Fruit fly (Drosophila melanogaster) whole organism, embryonic: Measurements from ENCODE around the gene Eig71Ek.

Experiments
- C15 ChIP-seq: fragments of 200-800 bp; sonication (Bioruptor generic); IDR thresholded peaks from 3 replicates; pipeline ENCODE4 v1.3.6; 2022; ENCODE audit warnings: missing biosample characterization, missing genetic modification characterization
- CG10147 ChIP-seq: fragments of 200-800 bp; sonication (Bioruptor generic); optimal IDR thresholded peaks from 2 replicates; lab custom pipeline; 2019; ENCODE audit warnings: missing biosample characterization, mild to moderate bottlenecking, missing genetic modification characterization, moderate library complexity
- CG10267 ChIP-seq: fragments of 200-800 bp; sonication (Bioruptor generic); optimal IDR thresholded peaks from 2 replicates; lab custom pipeline; 2018; ENCODE audit warnings: missing biosample characterization, mild to moderate bottlenecking, missing genetic modification characterization, moderate library complexity
- CG11398 ChIP-seq: fragments of 200-800 bp; sonication (Bioruptor generic); optimal IDR thresholded peaks from 2 replicates; lab custom pipeline; 2016; ENCODE audit warnings: missing biosample characterization, missing genetic modification characterization
- CG11696 ChIP-seq: fragments of 200-800 bp; sonication (Bioruptor generic); IDR thresholded peaks from 2 replicates; pipeline ENCODE4 v1.3.6; 2022; ENCODE audit warnings: missing biosample characterization, missing genetic modification characterization
- CG11723 ChIP-seq: fragments of 200-800 bp; sonication (Bioruptor generic); optimal IDR thresholded peaks from 2 replicates; lab custom pipeline; 2017; ENCODE audit warnings: missing biosample characterization, mild to moderate bottlenecking, missing genetic modification characterization
- CG12236 ChIP-seq: fragments of 200-800 bp; sonication (Bioruptor generic); optimal IDR thresholded peaks from 2 replicates; lab custom pipeline; 2016; ENCODE audit warnings: missing biosample characterization, missing genetic modification characterization
- CG12391 ChIP-seq: fragments of 200-800 bp; sonication (Bioruptor generic); optimal IDR thresholded peaks from 3 replicates; lab custom pipeline; 2018; ENCODE audit warnings: missing biosample characterization, mild to moderate bottlenecking, missing genetic modification characterization, moderate library complexity
- CG14965 ChIP-seq: fragments of 200-800 bp; sonication (Bioruptor generic); optimal IDR thresholded peaks from 2 replicates; lab custom pipeline; 2016; ENCODE audit warnings: missing biosample characterization, missing genetic modification characterization, borderline replicate concordance
- CG17385 ChIP-seq: fragments of 200-800 bp; sonication (Bioruptor generic); optimal IDR thresholded peaks from 3 replicates; lab custom pipeline; 2018; ENCODE audit warnings: missing biosample characterization, mild to moderate bottlenecking, missing genetic modification characterization
- CG17568 ChIP-seq: fragments of 200-800 bp; sonication (Bioruptor generic); optimal IDR thresholded peaks from 2 replicates; lab custom pipeline; 2018; ENCODE audit warnings: missing biosample characterization, mild to moderate bottlenecking, missing genetic modification characterization, moderate library complexity
- CG1832 ChIP-seq: fragments of 200-800 bp; sonication (Bioruptor generic); optimal IDR thresholded peaks from 2 replicates; lab custom pipeline; 2017; ENCODE audit warnings: missing biosample characterization, mild to moderate bottlenecking, missing genetic modification characterization, inconsistent platforms
- CG18476 ChIP-seq: fragments of 200-800 bp; sonication (Bioruptor generic); optimal IDR thresholded peaks from 2 replicates; lab custom pipeline; 2016; ENCODE audit warnings: missing biosample characterization, mild to moderate bottlenecking, missing genetic modification characterization
- CG34224 ChIP-seq: fragments of 200-800 bp; sonication (Bioruptor generic); IDR thresholded peaks from 3 replicates; pipeline ENCODE4 v1.3.6; 2022; ENCODE audit warnings: missing biosample characterization, missing genetic modification characterization; ENCODE audit not compliant: partially characterized antibody
- CG5245 ChIP-seq: fragments of 200-800 bp; sonication (Bioruptor generic); optimal IDR thresholded peaks from 3 replicates; lab custom pipeline; 2016; ENCODE audit warnings: missing biosample characterization, missing genetic modification characterization
- CG6254 ChIP-seq: fragments of 200-800 bp; sonication (Bioruptor generic); optimal IDR thresholded peaks from 3 replicates; lab custom pipeline; 2017; ENCODE audit warnings: mild to moderate bottlenecking, missing biosample characterization, missing genetic modification reagents, missing genetic modification characterization
- CG7786 ChIP-seq: fragments of 200-800 bp; sonication (Bioruptor generic); optimal IDR thresholded peaks from 2 replicates; lab custom pipeline; 2016; ENCODE audit warnings: missing biosample characterization, missing genetic modification characterization
- Deaf1 ChIP-seq: fragments of 200-800 bp; optimal IDR thresholded peaks from 3 replicates; lab custom pipeline; 2019; ENCODE audit warnings: missing biosample characterization, mild to moderate bottlenecking, missing genetic modification characterization, moderate library complexity
- Dek ChIP-seq: fragments of 200-800 bp; sonication (Bioruptor generic); optimal IDR thresholded peaks from 3 replicates; lab custom pipeline; 2019; ENCODE audit warnings: missing biosample characterization, mild to moderate bottlenecking, missing genetic modification characterization, moderate library complexity
- E2f1 ChIP-seq: fragments of 200-800 bp; sonication (Bioruptor generic); IDR thresholded peaks from 2 replicates; pipeline ENCODE4 v1.3.6; 2022; ENCODE audit warnings: missing biosample characterization, missing genetic modification characterization
- Eip74EF ChIP-seq, 2 experiments: fragments of 200-800 bp in 1 of 2; fragments of >200 bp in 1 of 2; sonication (Bioruptor generic) in 1 of 2; optimal IDR thresholded peaks; 2 replicates each; lab custom pipeline; 2017 to 2019; ENCODE audit warnings: missing biosample characterization in 2 of 2, missing genetic modification characterization in 2 of 2, mild to moderate bottlenecking in 1 of 2, moderate library complexity in 1 of 2
- Ets65A ChIP-seq: fragments of 200-800 bp; sonication (Bioruptor generic); peaks from one replicate; lab custom pipeline; 2016; ENCODE audit warnings: missing biosample characterization, missing genetic modification characterization
- Fer2 ChIP-seq: fragments of 200-800 bp; sonication (Bioruptor generic); optimal IDR thresholded peaks from 2 replicates; lab custom pipeline; 2018; ENCODE audit warnings: missing biosample characterization, mild to moderate bottlenecking, missing genetic modification characterization, moderate library complexity
- GATAe ChIP-seq: fragments of 200-800 bp; sonication (Bioruptor generic); conservative IDR thresholded peaks from 2 replicates; pipeline ENCODE4 v1.3.6; 2022; ENCODE audit warnings: missing biosample characterization, missing genetic modification characterization
- HHEX ChIP-seq: fragments of 200-800 bp; sonication (Bioruptor generic); optimal IDR thresholded peaks from 3 replicates; lab custom pipeline; 2017; ENCODE audit warnings: missing biosample characterization, mild to moderate bottlenecking, missing genetic modification characterization, missing genetic modification reagents
- Hey ChIP-seq: fragments of 200-800 bp; sonication (Bioruptor generic); optimal IDR thresholded peaks from 3 replicates; lab custom pipeline; 2018; ENCODE audit warnings: missing biosample characterization, mild to moderate bottlenecking, missing genetic modification characterization
- Hsf ChIP-seq: fragments of 200-800 bp; sonication (Bioruptor generic); optimal IDR thresholded peaks from 3 replicates; lab custom pipeline; 2016; ENCODE audit warnings: missing biosample characterization, missing genetic modification characterization
- MESR4 ChIP-seq: fragments of 200-800 bp; sonication (Bioruptor generic); optimal IDR thresholded peaks from 2 replicates; lab custom pipeline; 2018; ENCODE audit warnings: missing biosample characterization, mild to moderate bottlenecking, missing genetic modification characterization, moderate library complexity
- Meics ChIP-seq: fragments of 200-800 bp; sonication (Bioruptor generic); optimal IDR thresholded peaks from 2 replicates; lab custom pipeline; 2017; ENCODE audit warnings: missing biosample characterization, mild to moderate bottlenecking, missing genetic modification characterization
- Myb ChIP-seq: fragments of 200-800 bp; sonication (Bioruptor generic); optimal IDR thresholded peaks from 2 replicates; lab custom pipeline; 2016; ENCODE audit warnings: missing biosample characterization, missing genetic modification characterization
- Oli ChIP-seq: fragments of 200-800 bp; sonication (Bioruptor generic); optimal IDR thresholded peaks from 2 replicates; lab custom pipeline; 2018; ENCODE audit warnings: missing biosample characterization, mild to moderate bottlenecking, missing genetic modification characterization, moderate library complexity
- PHDP ChIP-seq: fragments of 200-800 bp; sonication (Bioruptor generic); optimal IDR thresholded peaks from 3 replicates; lab custom pipeline; 2018; ENCODE audit warnings: missing biosample characterization, mild to moderate bottlenecking, missing genetic modification characterization, moderate library complexity
- Ravus ChIP-seq: fragments of 200-800 bp; sonication (Bioruptor generic); IDR thresholded peaks from 2 replicates; pipeline ENCODE4 v1.3.6; 2022; ENCODE audit warnings: missing biosample characterization, missing genetic modification characterization
- amos ChIP-seq: fragments of 200-800 bp; sonication (Bioruptor generic); IDR thresholded peaks from 2 replicates; pipeline ENCODE4 v1.3.6; 2022; ENCODE audit warnings: missing biosample characterization, missing genetic modification characterization; ENCODE audit not compliant: partially characterized antibody
- bcd ChIP-seq: fragments of 200-800 bp; sonication (Bioruptor generic); optimal IDR thresholded peaks from 2 replicates; lab custom pipeline; 2017; ENCODE audit warnings: missing biosample characterization, mild to moderate bottlenecking, missing genetic modification characterization
- cwo ChIP-seq: fragments of 200-800 bp; sonication (Bioruptor generic); optimal IDR thresholded peaks from 3 replicates; lab custom pipeline; 2017; ENCODE audit warnings: missing biosample characterization, missing genetic modification characterization, mild to moderate bottlenecking, moderate library complexity, missing genetic modification reagents
- dan ChIP-seq: fragments of 200-800 bp; sonication (Bioruptor generic); IDR thresholded peaks from 2 replicates; pipeline ENCODE4 v1.3.6; 2022; ENCODE audit warnings: missing biosample characterization, missing genetic modification characterization
- dimm ChIP-seq: fragments of 200-800 bp; sonication (Bioruptor generic); IDR thresholded peaks from 2 replicates; pipeline ENCODE4 v1.3.6; 2022; ENCODE audit warnings: missing biosample characterization, missing genetic modification characterization
- ham ChIP-seq: fragments of 200-800 bp; sonication (Bioruptor generic); IDR thresholded peaks from 2 replicates; pipeline ENCODE4 v1.3.6; 2022; ENCODE audit warnings: missing biosample characterization, missing genetic modification characterization
- inv ChIP-seq: fragments of 200-800 bp; sonication (Bioruptor generic); IDR thresholded peaks from 2 replicates; pipeline ENCODE4 v1.3.6; 2022; ENCODE audit warnings: missing biosample characterization, missing genetic modification characterization; ENCODE audit not compliant: partially characterized antibody
- lola ChIP-seq, 3 experiments: fragments of >200 bp in 2 of 3; fragments of 200-800 bp in 1 of 3; sonication (Bioruptor generic) in 1 of 3; optimal IDR thresholded peaks; 2 replicates each; lab custom pipeline; 2017 to 2019; ENCODE audit warnings: missing biosample characterization in 3 of 3, missing genetic modification characterization in 3 of 3, mild to moderate bottlenecking in 1 of 3, moderate library complexity in 1 of 3
- mirr ChIP-seq: fragments of 200-800 bp; sonication (Bioruptor generic); optimal IDR thresholded peaks from 3 replicates; lab custom pipeline; 2018; ENCODE audit warnings: missing biosample characterization, mild to moderate bottlenecking, missing genetic modification characterization
- slp2 ChIP-seq: fragments of 200-800 bp; sonication (Bioruptor generic); optimal IDR thresholded peaks from 2 replicates; lab custom pipeline; 2016; ENCODE audit warnings: missing biosample characterization, missing genetic modification characterization
- tin ChIP-seq: fragments of 200-800 bp; sonication (Bioruptor generic); optimal IDR thresholded peaks from 3 replicates; lab custom pipeline; 2016; ENCODE audit warnings: missing biosample characterization, missing genetic modification characterization
- tup ChIP-seq: fragments of 200-800 bp; sonication (Bioruptor generic); optimal IDR thresholded peaks from 2 replicates; lab custom pipeline; 2016; ENCODE audit warnings: missing biosample characterization, mild to moderate bottlenecking, missing genetic modification characterization, moderate library complexity
- vfl ChIP-seq: fragments of 200-800 bp; sonication (Bioruptor generic); optimal IDR thresholded peaks from 2 replicates; lab custom pipeline; 2016; ENCODE audit warnings: missing biosample characterization, missing genetic modification characterization
- wor ChIP-seq: fragments of 200-800 bp; sonication (Bioruptor generic); IDR thresholded peaks from 2 replicates; pipeline ENCODE4 v1.3.6; 2022; ENCODE audit warnings: missing biosample characterization, missing genetic modification characterization
- zfh2 ChIP-seq: fragments of 200-800 bp; sonication (Bioruptor generic); optimal IDR thresholded peaks from 2 replicates; lab custom pipeline; 2016; ENCODE audit warnings: missing biosample characterization, missing genetic modification characterization

Eig71Ek gene

dm6 chr3L:15625676-15626414 lies 35.2 kb upstream of the Eig71Ek start (continued):
- peak; percentile 85 for TF ChIP-seq CG10267 (tag; lab: Kevin White, UChicago)
- TF ChIP-seq Dek (tag; lab: Kevin White, UChicago): peak; percentile 92
- TF ChIP-seq Fer2 (tag; lab: Kevin White, UChicago): peak; percentile 72
- no peak for TF ChIP-seq CG14965
- no peak for TF ChIP-seq CG11398 (GFP tag; lab: Kevin White, UChicago)
- peak; percentile 87 for TF ChIP-seq CG6254 (GFP tag; lab: Kevin White, UChicago)
- peak; percentile 86 for TF ChIP-seq CG17385 (GFP tag; lab: Kevin White, UChicago)
- peak; percentile 16 for TF ChIP-seq Myb
- peak; percentile 50 for TF ChIP-seq CG17568
- TF ChIP-seq GATAe: peak; percentile 41; the same call in 1 of the 2 replicates
- TF ChIP-seq tin (GFP tag; lab: Kevin White, UChicago): peak; percentile 90
- TF ChIP-seq MESR4 (GFP tag; lab: Kevin White, UChicago): no peak
- peak; percentile 76; the same call in 2 of the 3 replicates for TF ChIP-seq C15 (GFP tag; lab: Robert Waterston, UW)
- TF ChIP-seq bcd: peak; percentile 93
- peak; percentile 48 for TF ChIP-seq Ravus
- TF ChIP-seq CG5245 (GFP tag; lab: Kevin White, UChicago): peak; percentile 73
- TF ChIP-seq CG10147 (GFP tag; lab: Kevin White, UChicago): peak; percentile 89
- peak; percentile 91 for TF ChIP-seq wor
- TF ChIP-seq Hsf (GFP tag; lab: Kevin White, UChicago): peak; percentile 69
- peak; percentile 76 for TF ChIP-seq CG18476 (GFP tag; lab: Kevin White, UChicago)
- TF ChIP-seq inv (GFP tag; lab: Robert Waterston, UW): no peak
- TF ChIP-seq CG12391 (tag; lab: Kevin White, UChicago): peak; percentile 93
- TF ChIP-seq vfl (GFP tag; lab: Kevin White, UChicago): peak; percentile 25
- TF ChIP-seq Meics (GFP tag; lab: Kevin White, UChicago): peak; percentile 90
- TF ChIP-seq Hey (tag; lab: Kevin White, UChicago): no peak
- TF ChIP-seq CG7786 (GFP tag; lab: Kevin White, UChicago): peak; percentile 34
- TF ChIP-seq PHDP: peak; percentile 95
- no peak for TF ChIP-seq dimm
- no peak for TF ChIP-seq dan (GFP tag; lab: Robert Waterston, UW)
- TF ChIP-seq slp2 (GFP tag; lab: Kevin White, UChicago): no peak
- peak; percentile 76 for TF ChIP-seq Deaf1
- TF ChIP-seq lola (GFP tag; optimal IDR thresholded peaks at IDR 0.05; lab: Kevin White, UChicago): peak in 1 of 3 experiments; percentile 90
- TF ChIP-seq cwo (GFP tag; lab: Kevin White, UChicago): peak; percentile 88
- peak; percentile 44; the same call in 1 of the 2 replicates for TF ChIP-seq CG11696 (GFP tag; lab: Robert Waterston, UW)
- peak; percentile 39 for TF ChIP-seq Ets65A (GFP tag; lab: Kevin White, UChicago)
- TF ChIP-seq CG1832: no peak
- TF ChIP-seq E2f1 (GFP tag; lab: Robert Waterston, UW): peak; percentile 83
- no peak for TF ChIP-seq CG12236 (GFP tag; lab: Kevin White, UChicago)
- peak; percentile 16 for TF ChIP-seq tup (GFP tag; lab: Kevin White, UChicago)
- peak; percentile 95 for TF ChIP-seq Oli (tag; lab: Kevin White, UChicago)
- TF ChIP-seq Eip74EF (GFP tag; optimal IDR thresholded peaks at IDR 0.05; lab: Kevin White, UChicago): peak in 1 of 2 experiments; percentile 95
- no peak for TF ChIP-seq amos (GFP tag; lab: Robert Waterston, UW)
- TF ChIP-seq mirr: peak; percentile 11
- TF ChIP-seq ham (GFP tag; lab: Robert Waterston, UW): no peak
- TF ChIP-seq CG34224 (GFP tag; lab: Robert Waterston, UW): no peak
- TF ChIP-seq HHEX (GFP tag; lab: Kevin White, UChicago): peak; percentile 86
- TF ChIP-seq CG11723 (GFP tag; lab: Kevin White, UChicago): peak; percentile 74
- TF ChIP-seq zfh2 (GFP tag; lab: Kevin White, UChicago): peak; percentile 15
